Worm (Caenorhabditis elegans) whole organism, L2 larva: ENCODE results near the gene sir-2.3.

Source experiments
- ceh-16 ChIP-seq: fragments of 150-350 bp; optimal IDR thresholded peaks from 2 replicates; lab custom pipeline; 2014; ENCODE audit warnings: missing biosample characterization, missing genetic modification characterization
- dmd-4 ChIP-seq: sonication (generic microtip); optimal IDR thresholded peaks from 2 replicates; lab custom pipeline; 2017; ENCODE audit warnings: missing biosample characterization, missing genetic modification characterization
- lin-13 ChIP-seq: fragments of 150-350 bp; optimal IDR thresholded peaks from 2 replicates; lab custom pipeline; 2014; ENCODE audit warnings: missing biosample characterization, missing genetic modification reagents, missing genetic modification characterization
- nhr-11 ChIP-seq: fragments of 150-350 bp; optimal IDR thresholded peaks from 2 replicates; lab custom pipeline; 2014; ENCODE audit warnings: missing biosample characterization, missing genetic modification characterization
- nhr-237 ChIP-seq: fragments of 150-350 bp; optimal IDR thresholded peaks from 2 replicates; lab custom pipeline; 2014; ENCODE audit warnings: missing biosample characterization, missing genetic modification characterization
- nhr-77 ChIP-seq: fragments of 150-350 bp; optimal IDR thresholded peaks from 2 replicates; lab custom pipeline; 2014; ENCODE audit warnings: missing biosample characterization, missing genetic modification characterization
- sem-4 ChIP-seq: fragments of 150-350 bp; optimal IDR thresholded peaks from 2 replicates; lab custom pipeline; 2014; ENCODE audit warnings: missing biosample characterization, missing genetic modification reagents, missing genetic modification characterization
- unc-39 ChIP-seq: fragments of 150-350 bp; optimal IDR thresholded peaks from 2 replicates; lab custom pipeline; 2014; ENCODE audit warnings: missing biosample characterization, missing genetic modification characterization
- unc-62 ChIP-seq: fragments of 150-350 bp; optimal IDR thresholded peaks from 2 replicates; lab custom pipeline; 2014; ENCODE audit warnings: missing biosample characterization, missing genetic modification reagents, missing genetic modification characterization

DNA sequence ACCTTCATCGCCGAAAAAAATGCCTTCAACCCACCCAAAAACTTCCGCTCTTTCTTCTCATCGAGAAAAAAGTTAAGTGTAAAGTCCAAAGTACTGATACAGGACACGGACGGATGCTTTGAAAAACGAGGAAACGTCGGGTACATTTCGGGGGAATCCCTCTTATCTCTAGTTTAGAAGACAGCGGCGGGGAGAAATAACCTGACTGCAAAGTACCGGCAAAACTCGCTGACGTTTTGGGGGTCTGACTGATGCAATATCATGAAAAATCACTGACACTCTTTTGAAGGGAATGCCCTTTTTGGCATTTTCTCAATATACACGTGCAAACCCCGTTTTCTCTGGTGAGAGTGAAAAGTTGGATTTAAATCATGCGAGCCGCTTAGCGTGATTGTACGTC, 25.0 kb downstream of the sir-2.3 start:
- peak; percentile 46 for TF ChIP-seq lin-13
- TF ChIP-seq unc-62 (GFP tag; lab: Kevin White, UChicago) = no peak
- TF ChIP-seq sem-4 (tag; lab: Kevin White, UChicago) = peak; percentile 73
- TF ChIP-seq nhr-237 (tag; lab: Kevin White, UChicago) = no peak
- no peak for TF ChIP-seq ceh-16
- TF ChIP-seq nhr-11 (tag; lab: Kevin White, UChicago) = no peak
- no peak for TF ChIP-seq dmd-4 (tag; lab: Kevin White, UChicago)
- no peak for TF ChIP-seq unc-39 (tag; lab: Kevin White, UChicago)
- TF ChIP-seq nhr-77 (tag; lab: Kevin White, UChicago) = no peak
